Worm (Caenorhabditis elegans) whole organism, L1 larva: ENCODE results near the gene ced-7.

Experiments used
- C04F5.9 ChIP-seq: sonication (generic microtip); optimal IDR thresholded peaks from 2 replicates; lab custom pipeline; 2016; ENCODE audit warnings: missing genetic modification characterization, missing compliant biosample characterization
- C16A3.4 ChIP-seq: fragments of 150-350 bp; optimal IDR thresholded peaks from 2 replicates; lab custom pipeline; 2014; ENCODE audit warnings: missing biosample characterization, missing genetic modification characterization
- C34B4.2 ChIP-seq: sonication (generic microtip); optimal IDR thresholded peaks from 2 replicates; lab custom pipeline; 2017; ENCODE audit warnings: mild to moderate bottlenecking, missing genetic modification characterization, missing compliant biosample characterization
- F16B12.6 ChIP-seq: fragments of 150-350 bp; optimal IDR thresholded peaks from 2 replicates; lab custom pipeline; 2014; ENCODE audit warnings: missing biosample characterization, missing genetic modification characterization
- aha-1 ChIP-seq: fragments of 150-350 bp; optimal IDR thresholded peaks from 2 replicates; lab custom pipeline; 2014; ENCODE audit warnings: missing biosample characterization, missing genetic modification characterization
- aly-2 ChIP-seq: fragments of 150-350 bp; optimal IDR thresholded peaks from 2 replicates; lab custom pipeline; 2014; ENCODE audit warnings: missing biosample characterization, missing genetic modification characterization
- ceh-63 ChIP-seq: fragments of 200-800 bp; sonication (Bioruptor generic); optimal IDR thresholded peaks from 2 replicates; lab custom pipeline; 2018; ENCODE audit warnings: mild to moderate bottlenecking, missing genetic modification characterization, missing compliant biosample characterization
- ceh-8 ChIP-seq: fragments of 200-800 bp; sonication (Bioruptor generic); optimal IDR thresholded peaks from 2 replicates; lab custom pipeline; 2018; ENCODE audit warnings: mild to moderate bottlenecking, missing genetic modification characterization, moderate library complexity, missing compliant biosample characterization
- ceh-82 ChIP-seq, 3 experiments: fragments of 150-350 bp in 1 of 3; sonication (generic microtip) in 2 of 3; optimal IDR thresholded peaks; 2 replicates each; lab custom pipeline; 2014 to 2017; ENCODE audit warnings: missing biosample characterization in 3 of 3, missing genetic modification characterization in 3 of 3
- dpl-1 ChIP-seq, 3 experiments: fragments of 150-350 bp in 2 of 3; sonication (generic microtip) in 1 of 3; optimal IDR thresholded peaks; 2 replicates each; lab custom pipeline; 2014 to 2017; ENCODE audit warnings: missing biosample characterization in 3 of 3, missing genetic modification characterization in 3 of 3, missing genetic modification reagents in 3 of 3
- egl-13 ChIP-seq: sonication (generic microtip); optimal IDR thresholded peaks from 2 replicates; lab custom pipeline; 2016; ENCODE audit warnings: missing genotype, missing genetic modification reagents, missing genetic modification characterization, missing compliant biosample characterization
- egl-27 ChIP-seq, 2 experiments: fragments of 150-350 bp in 1 of 2; sonication (generic microtip); optimal IDR thresholded peaks; 3 replicates each; lab custom pipeline; 2017 to 2018; ENCODE audit warnings: missing biosample characterization in 2 of 2, missing genetic modification characterization in 2 of 2, missing genetic modification reagents in 2 of 2
- elt-2 ChIP-seq: sonication (generic microtip); optimal IDR thresholded peaks from 2 replicates; lab custom pipeline; 2016; ENCODE audit warnings: missing genetic modification characterization, mild to moderate bottlenecking, inconsistent platforms, missing compliant biosample characterization, missing genetic modification reagents
- elt-3 ChIP-seq, 6 experiments: fragments of 150-350 bp in 1 of 6; sonication (generic microtip); optimal IDR thresholded peaks; 2 replicates each; lab custom pipeline; 2017 to 2018; ENCODE audit warnings: missing biosample characterization in 6 of 6, missing genetic modification characterization in 6 of 6, inconsistent platforms in 1 of 6
- fkh-4 ChIP-seq: sonication (generic microtip); optimal IDR thresholded peaks from 2 replicates; lab custom pipeline; 2016; ENCODE audit warnings: missing compliant biosample characterization, missing genetic modification characterization, borderline replicate concordance
- fos-1 ChIP-seq: fragments of 150-350 bp; optimal IDR thresholded peaks from 2 replicates; lab custom pipeline; 2014; ENCODE audit warnings: missing biosample characterization, missing genetic modification characterization
- grh-1 ChIP-seq: fragments of 200-800 bp; sonication (Bioruptor generic); IDR thresholded peaks from 2 replicates; pipeline ENCODE4 v1.3.6; 2022; ENCODE audit warnings: missing genetic modification reagents, missing genetic modification characterization, missing compliant biosample characterization
- hlh-17 ChIP-seq: fragments of 200-800 bp; sonication (Bioruptor generic); optimal IDR thresholded peaks from 2 replicates; lab custom pipeline; 2018; ENCODE audit warnings: missing genetic modification characterization, mild to moderate bottlenecking, missing compliant biosample characterization, moderate library complexity, borderline replicate concordance
- hlh-4 ChIP-seq: sonication (generic microtip); optimal IDR thresholded peaks from 2 replicates; lab custom pipeline; 2016; ENCODE audit warnings: mild to moderate bottlenecking, missing genetic modification characterization, missing compliant biosample characterization
- hpl-2 ChIP-seq: fragments of 150-350 bp; optimal IDR thresholded peaks from 2 replicates; lab custom pipeline; 2014; ENCODE audit warnings: missing biosample characterization, missing genetic modification reagents, missing genetic modification characterization
- irx-1 ChIP-seq: sonication (generic microtip); optimal IDR thresholded peaks from 2 replicates; lab custom pipeline; 2016; ENCODE audit warnings: missing genetic modification characterization, missing compliant biosample characterization
- lin-13 ChIP-seq: fragments of 150-350 bp; optimal IDR thresholded peaks from 2 replicates; lab custom pipeline; 2014; ENCODE audit warnings: missing biosample characterization, missing genetic modification reagents, missing genetic modification characterization
- lin-14 ChIP-seq: fragments of 200-800 bp; sonication (Bioruptor generic); optimal IDR thresholded peaks from 2 replicates; lab custom pipeline; 2018; ENCODE audit warnings: mild to moderate bottlenecking, missing genetic modification characterization, moderate library complexity, missing compliant biosample characterization
- lin-39 ChIP-seq: fragments of 150-350 bp; optimal IDR thresholded peaks from 2 replicates; lab custom pipeline; 2014; ENCODE audit warnings: missing biosample characterization, missing genetic modification reagents, missing genetic modification characterization
- lsy-2 ChIP-seq, 2 experiments: fragments of 150-350 bp; optimal IDR thresholded peaks; 2 replicates each; lab custom pipeline; 2014; ENCODE audit warnings: missing biosample characterization in 2 of 2, missing genetic modification characterization in 2 of 2
- mep-1 ChIP-seq: fragments of 150-350 bp; optimal IDR thresholded peaks from 2 replicates; lab custom pipeline; 2014; ENCODE audit warnings: missing biosample characterization, missing genetic modification characterization
- nhr-11 ChIP-seq: fragments of 150-350 bp; optimal IDR thresholded peaks from 2 replicates; lab custom pipeline; 2014; ENCODE audit warnings: missing biosample characterization, missing genetic modification characterization
- nhr-19 ChIP-seq: fragments of 200-800 bp; sonication (Bioruptor generic); conservative IDR thresholded peaks from 2 replicates; pipeline ENCODE4 v1.3.6; 2022; ENCODE audit warnings: missing genetic modification characterization, missing compliant biosample characterization
- nhr-20 ChIP-seq: sonication (generic microtip); optimal IDR thresholded peaks from 2 replicates; lab custom pipeline; 2016; ENCODE audit warnings: mild to moderate bottlenecking, missing genetic modification characterization, missing compliant biosample characterization
- nhr-237 ChIP-seq: fragments of 150-350 bp; optimal IDR thresholded peaks from 2 replicates; lab custom pipeline; 2014; ENCODE audit warnings: missing biosample characterization, missing genetic modification characterization
- nhr-28 ChIP-seq: fragments of 150-350 bp; optimal IDR thresholded peaks from 2 replicates; lab custom pipeline; 2014; ENCODE audit warnings: missing biosample characterization, missing genetic modification characterization
- nhr-47 ChIP-seq: sonication (generic microtip); optimal IDR thresholded peaks from 2 replicates; lab custom pipeline; 2016; ENCODE audit warnings: mild to moderate bottlenecking, missing genetic modification characterization, moderate library complexity, missing compliant biosample characterization
- nhr-76 ChIP-seq: sonication (generic microtip); optimal IDR thresholded peaks from 2 replicates; lab custom pipeline; 2017; ENCODE audit warnings: missing biosample characterization, missing genetic modification characterization
- nhr-77 ChIP-seq: fragments of 150-350 bp; optimal IDR thresholded peaks from 2 replicates; lab custom pipeline; 2014; ENCODE audit warnings: missing biosample characterization, missing genetic modification characterization
- nhr-84 ChIP-seq: sonication (generic microtip); optimal IDR thresholded peaks from 2 replicates; lab custom pipeline; 2017; ENCODE audit warnings: missing biosample characterization, missing genetic modification characterization
- nhr-85 ChIP-seq: sonication (generic microtip); peaks from one replicate; lab custom pipeline; 2016; ENCODE audit warnings: missing genetic modification characterization, inconsistent platforms, missing compliant biosample characterization
- pax-3 ChIP-seq: fragments of 200-800 bp; sonication (Bioruptor generic); optimal IDR thresholded peaks from 2 replicates; lab custom pipeline; 2018; ENCODE audit warnings: mild to moderate bottlenecking, missing genetic modification characterization, moderate library complexity, missing compliant biosample characterization
- pqm-1 ChIP-seq: sonication (generic microtip); optimal IDR thresholded peaks from 3 replicates; lab custom pipeline; 2017; ENCODE audit warnings: missing biosample characterization, missing genetic modification characterization
- snu-23 ChIP-seq: sonication (generic microtip); optimal IDR thresholded peaks from 2 replicates; lab custom pipeline; 2016; ENCODE audit warnings: missing genetic modification characterization, missing compliant biosample characterization
- sptf-1 ChIP-seq: fragments of 150-350 bp; optimal IDR thresholded peaks from 2 replicates; lab custom pipeline; 2014; ENCODE audit warnings: missing biosample characterization, missing genetic modification characterization
- tbx-2 ChIP-seq: sonication (generic microtip); optimal IDR thresholded peaks from 2 replicates; lab custom pipeline; 2016; ENCODE audit warnings: missing genetic modification characterization, missing compliant biosample characterization
- unc-130 ChIP-seq: fragments of 150-350 bp; optimal IDR thresholded peaks from 2 replicates; lab custom pipeline; 2017; ENCODE audit warnings: missing biosample characterization, missing genetic modification characterization, inconsistent platforms
- unc-30 ChIP-seq: sonication (generic microtip); optimal IDR thresholded peaks from 2 replicates; lab custom pipeline; 2017; ENCODE audit warnings: missing biosample characterization, missing genetic modification characterization
- unc-86 ChIP-seq: sonication (generic microtip); optimal IDR thresholded peaks from 2 replicates; lab custom pipeline; 2016; ENCODE audit warnings: missing genetic modification characterization, missing compliant biosample characterization
- zag-1 ChIP-seq: fragments of 150-350 bp; optimal IDR thresholded peaks from 2 replicates; lab custom pipeline; 2014; ENCODE audit warnings: missing biosample characterization, missing genetic modification characterization
- zip-4 ChIP-seq: fragments of 200-800 bp; sonication (Bioruptor generic); optimal IDR thresholded peaks from 2 replicates; lab custom pipeline; 2018; ENCODE audit warnings: mild to moderate bottlenecking, missing genetic modification characterization, moderate library complexity, missing compliant biosample characterization
- ztf-4 ChIP-seq: fragments of 150-350 bp; optimal IDR thresholded peaks from 2 replicates; lab custom pipeline; 2014; ENCODE audit warnings: missing biosample characterization, missing genetic modification characterization

The ced-7 gene

DNA sequence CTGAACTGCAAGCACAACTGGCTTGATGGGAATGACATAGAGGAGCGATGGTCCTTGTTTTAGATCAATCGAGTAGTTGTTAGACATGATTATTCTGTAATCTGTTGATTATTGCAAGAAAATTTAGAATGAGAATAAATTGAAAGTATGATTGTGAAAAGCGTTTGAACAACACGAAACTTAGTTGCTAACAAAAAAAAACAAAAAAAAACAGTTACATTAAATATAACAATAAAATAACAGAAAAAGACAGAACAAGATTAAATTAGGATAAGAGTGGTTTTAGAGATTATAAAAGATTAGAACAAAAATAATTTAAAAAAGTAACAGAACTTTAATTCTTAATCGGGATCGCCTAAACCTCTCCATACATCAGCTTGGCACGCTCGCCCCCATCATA is 16.7 kb downstream of the ced-7 start, which contains the start of gene C48B4.9:
C48B4.9 (minus strand) TSS at position 101 of the 400 bp plus-strand sequence.
- TF ChIP-seq mep-1 (tag; lab: Kevin White, UChicago) (no peak), C34B4.2 (tag; lab: Kevin White, UChicago) (no peak), grh-1 (no peak), C16A3.4 (tag; lab: Kevin White, UChicago) (no peak)

ce11 chrIII:9561158-9561557 is 18.7 kb downstream of the ced-7 start, which contains the start of gene C48B4.8:
C48B4.8 (minus strand) TSS chrIII:9561258.
- TF ChIP-seq hpl-2 (GFP tag; lab: Kevin White, UChicago) (no peak), C16A3.4 (tag; lab: Kevin White, UChicago) (no peak), lin-39 (tag; lab: Kevin White, UChicago) (no peak), mep-1 (tag; lab: Kevin White, UChicago) (no peak), lin-13 (GFP tag; lab: Kevin White, UChicago) (no peak), unc-86 (tag; lab: Kevin White, UChicago) (no peak), snu-23 (GFP tag; lab: Kevin White, UChicago) (no peak), elt-2 (tag; lab: Kevin White, UChicago) (no peak), egl-27 (tag; optimal IDR thresholded peaks at IDR 0.05; lab: Kevin White, UChicago) (no peak), nhr-85 (no peak), ceh-63 (no peak), ztf-4 (tag; lab: Kevin White, UChicago) (no peak), nhr-28 (no peak), zip-4 (no peak), nhr-84 (tag; lab: Kevin White, UChicago) (no peak), sptf-1 (tag; lab: Kevin White, UChicago) (no peak), grh-1 (no peak)

DNA sequence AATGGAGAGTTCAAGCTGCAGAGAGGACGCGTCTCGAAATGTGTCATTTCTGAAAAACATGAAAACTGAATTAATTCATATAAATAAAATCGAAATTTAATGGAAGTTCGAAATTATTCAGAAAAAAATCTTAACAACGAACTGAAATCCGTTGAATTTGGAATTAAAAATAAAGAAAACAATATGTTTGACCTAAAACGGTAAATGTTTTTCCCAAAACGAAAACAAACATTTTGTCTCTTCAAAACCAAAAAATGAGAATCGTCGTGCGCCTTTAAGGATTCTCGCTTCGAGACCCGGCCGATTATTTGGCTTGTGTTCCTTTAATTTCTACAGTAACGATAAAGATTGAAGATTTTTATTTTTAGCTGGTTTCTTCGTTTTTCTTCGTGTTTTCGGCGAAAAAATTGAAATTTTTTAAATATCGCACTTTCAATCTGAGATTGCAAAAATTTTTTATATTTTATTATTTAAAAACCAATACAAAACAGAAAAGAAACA is 20.5 kb downstream of the ced-7 start, which contains the start of gene C48B4.7:
C48B4.7 (minus strand) TSS at position 51 of the 501 bp plus-strand sequence.
- TF ChIP-seq zag-1 = no peak
- no peak for TF ChIP-seq F16B12.6 (tag; lab: Kevin White, UChicago)
- TF ChIP-seq nhr-47 (tag; lab: Kevin White, UChicago) = no peak
- no peak for TF ChIP-seq aha-1 (tag; lab: Kevin White, UChicago)
- TF ChIP-seq zip-4 = no peak
- no peak for TF ChIP-seq nhr-11 (tag; lab: Kevin White, UChicago)
- TF ChIP-seq C04F5.9 = no peak
- no peak for TF ChIP-seq lin-14 (GFP tag; lab: Kevin White, UChicago)
- no peak for TF ChIP-seq unc-130
- TF ChIP-seq fos-1 (tag; lab: Kevin White, UChicago) = no peak
- TF ChIP-seq nhr-77 (tag; lab: Kevin White, UChicago) = no peak
- TF ChIP-seq dpl-1 (GFP tag; optimal IDR thresholded peaks at IDR 0.05; lab: Kevin White, UChicago) = no peak
- TF ChIP-seq ceh-82 (tag; optimal IDR thresholded peaks at IDR 0.05; lab: Kevin White, UChicago) = no peak
- TF ChIP-seq nhr-20 (tag; lab: Kevin White, UChicago) = no peak
- TF ChIP-seq aly-2 = no peak
- TF ChIP-seq fkh-4 (tag; lab: Kevin White, UChicago) = no peak
- no peak for TF ChIP-seq nhr-76 (tag; lab: Kevin White, UChicago)
- no peak for TF ChIP-seq pqm-1
- TF ChIP-seq nhr-237 = no peak
- no peak for TF ChIP-seq nhr-28
- TF ChIP-seq, all 84 proteins: peak for 0

- no peak for TF ChIP-seq C34B4.2 (tag; lab: Kevin White, UChicago)
- no peak for TF ChIP-seq egl-13
- TF ChIP-seq unc-30 (tag; lab: Kevin White, UChicago) = no peak
- TF ChIP-seq hlh-17 (GFP tag; lab: Kevin White, UChicago) = no peak
- TF ChIP-seq nhr-19 = no peak
- TF ChIP-seq tbx-2 (tag; lab: Kevin White, UChicago) = no peak
- TF ChIP-seq ceh-8 = no peak
- no peak for TF ChIP-seq zip-4
- no peak for TF ChIP-seq pax-3
- no peak for TF ChIP-seq irx-1
- no peak for TF ChIP-seq hlh-4 (tag; lab: Kevin White, UChicago)
- no peak for TF ChIP-seq elt-3 (tag; optimal IDR thresholded peaks at IDR 0.05; lab: Kevin White, UChicago)
- TF ChIP-seq C16A3.4 (tag; lab: Kevin White, UChicago) = no peak
- no peak for TF ChIP-seq lsy-2 (tag; optimal IDR thresholded peaks at IDR 0.05; lab: Kevin White, UChicago)
- no peak for TF ChIP-seq C04F5.9
- TF ChIP-seq F16B12.6 (tag; lab: Kevin White, UChicago) = no peak
- TF ChIP-seq, all 84 proteins: peak for 0
Observed at ce11 chrIII:9558463-9558862, 21.4 kb downstream of the ced-7 start, which contains the start of gene C48B4.6. C48B4.6 (minus strand) TSS chrIII:9558563.
